2 fruit fly cellular contexts compared by ENCODE assay signal in genomic region chr3L:5641547-5641946, dm6.
A peak's percentile ranks its signal among the peaks of the same experiment; 100 is the strongest.
TF ChIP-seq lines count a peak whose summit lies in the region.

No protein-coding gene starts in this region.

TF ChIP-seq in whole organism, adult, 20 proteins besides CTCF, POLR2A, EP300 and RAD21:
- no peak for TF ChIP-seq Clk (GFP tag; optimal IDR thresholded peaks at IDR 0.05; lab: Kevin White, UChicago)
- peak; percentile 48 for TF ChIP-seq CG11617 (GFP tag; optimal IDR thresholded peaks at IDR 0.05; lab: Kevin White, UChicago)
- TF ChIP-seq kay (GFP tag; lab: Kevin White, UChicago; ENCODE audit: borderline replicate concordance): peak; percentile 74
- peak; percentile 54 for TF ChIP-seq ovo (GFP tag; optimal IDR thresholded peaks at IDR 0.05; lab: Kevin White, UChicago)
- peak; percentile 60 for TF ChIP-seq CG7101 (tag; optimal IDR thresholded peaks at IDR 0.05; lab: Kevin White, UChicago)
- TF ChIP-seq CG7045 (GFP tag; optimal IDR thresholded peaks at IDR 0.05; lab: Kevin White, UChicago): peak; percentile 49
- peak; percentile 34 for TF ChIP-seq CG33017 (tag; optimal IDR thresholded peaks at IDR 0.05; lab: Kevin White, UChicago)
- TF ChIP-seq Crg-1 (GFP tag; optimal IDR thresholded peaks at IDR 0.05; lab: Kevin White, UChicago): no peak
- TF ChIP-seq pad (GFP tag; optimal IDR thresholded peaks at IDR 0.05; lab: Kevin White, UChicago): no peak
- no peak for TF ChIP-seq cnc (optimal IDR thresholded peaks at IDR 0.05; lab: Kevin White, UChicago)
- no peak for TF ChIP-seq CG5204 (GFP tag; optimal IDR thresholded peaks at IDR 0.05; lab: Kevin White, UChicago)
- peak; percentile 39 for TF ChIP-seq cic (GFP tag; optimal IDR thresholded peaks at IDR 0.05; lab: Kevin White, UChicago)
- TF ChIP-seq toe (GFP tag; optimal IDR thresholded peaks at IDR 0.05; lab: Kevin White, UChicago): peak; percentile 31
- TF ChIP-seq bab1 (GFP tag; optimal IDR thresholded peaks at IDR 0.05; lab: Kevin White, UChicago): no peak
- TF ChIP-seq Mnt (GFP tag; optimal IDR thresholded peaks at IDR 0.05; lab: Kevin White, UChicago): peak; percentile 31
- no peak for TF ChIP-seq CG1620 (GFP tag; optimal IDR thresholded peaks at IDR 0.05; lab: Kevin White, UChicago)
- peak; percentile 22 for TF ChIP-seq tj (GFP tag; optimal IDR thresholded peaks at IDR 0.05; lab: Kevin White, UChicago)
- peak; percentile 56 for TF ChIP-seq CG12768 (GFP tag; optimal IDR thresholded peaks at IDR 0.05; lab: Kevin White, UChicago)
- TF ChIP-seq CG14711 (tag; optimal IDR thresholded peaks at IDR 0.05; lab: Kevin White, UChicago): no peak
- TF ChIP-seq Hr96 (GFP tag; optimal IDR thresholded peaks at IDR 0.05; lab: Kevin White, UChicago): peak; percentile 59

TF ChIP-seq in whole organism, prepupa, 60 proteins besides CTCF, POLR2A, EP300 and RAD21:
- no peak for TF ChIP-seq pdm3 (GFP tag; optimal IDR thresholded peaks at IDR 0.05; lab: Kevin White, UChicago)
- no peak for TF ChIP-seq svp (GFP tag; lab: Kevin White, UChicago)
- TF ChIP-seq eg (GFP tag; IDR thresholded peaks at IDR 0.05; lab: Robert Waterston, UW): 0 out of 3 replicates have a peak, but pooled peaks have one; percentile 22
- no peak for TF ChIP-seq Met (GFP tag; optimal IDR thresholded peaks at IDR 0.05; lab: Kevin White, UChicago)
- no peak for TF ChIP-seq CG4318 (GFP tag; optimal IDR thresholded peaks at IDR 0.05; lab: Kevin White, UChicago)
- no peak for TF ChIP-seq CG3919 (GFP tag; optimal IDR thresholded peaks at IDR 0.05; lab: Kevin White, UChicago)
